Fruit fly (Drosophila melanogaster) whole organism, prepupa: ENCODE measurements around the gene CG3224.

Source experiments
- CG11294 ChIP-seq: fragments of 200-800 bp; sonication (Bioruptor generic); IDR thresholded peaks from 2 replicates; pipeline ENCODE4 v1.3.6; 2022; ENCODE audit warnings: missing biosample characterization, missing genetic modification characterization
- CG11762 ChIP-seq: fragments of 200-800 bp; sonication (Bioruptor generic); optimal IDR thresholded peaks from 3 replicates; lab custom pipeline; 2016; ENCODE audit warnings: missing biosample characterization, missing genetic modification characterization; ENCODE audit not compliant: insufficient read depth
- CG31627 ChIP-seq: fragments of 200-800 bp; sonication (Bioruptor generic); optimal IDR thresholded peaks from 3 replicates; lab custom pipeline; 2016; ENCODE audit warnings: missing biosample characterization, missing genetic modification characterization
- CG6854 ChIP-seq: fragments of 200-800 bp; sonication (Bioruptor generic); optimal IDR thresholded peaks from 2 replicates; lab custom pipeline; 2017; ENCODE audit warnings: missing biosample characterization, mild to moderate bottlenecking, missing genetic modification characterization
- Eip75B ChIP-seq: fragments of 200-800 bp; sonication (Bioruptor generic); optimal IDR thresholded peaks from 3 replicates; lab custom pipeline; 2016; ENCODE audit warnings: missing biosample characterization, missing genetic modification characterization
- Hr38 ChIP-seq: sonication (Bioruptor generic); optimal IDR thresholded peaks from 2 replicates; lab custom pipeline; 2016; ENCODE audit warnings: missing biosample characterization, missing genetic modification characterization
- OdsH ChIP-seq: fragments of 200-800 bp; sonication (Bioruptor generic); optimal IDR thresholded peaks from 3 replicates; lab custom pipeline; 2016; ENCODE audit warnings: missing biosample characterization, missing genetic modification characterization
- fd85E ChIP-seq: fragments of 200-800 bp; sonication (Bioruptor generic); optimal IDR thresholded peaks from 3 replicates; lab custom pipeline; 2016; ENCODE audit warnings: missing biosample characterization, missing genetic modification characterization
- pdm3 ChIP-seq: fragments of 200-800 bp; sonication (Bioruptor generic); optimal IDR thresholded peaks from 3 replicates; lab custom pipeline; 2016; ENCODE audit warnings: missing biosample characterization, missing genetic modification characterization
- ss ChIP-seq, 2 experiments: fragments of 200-800 bp; sonication (Bioruptor generic); optimal IDR thresholded peaks; 2 replicates in 1 of 2; 3 replicates in 1 of 2; lab custom pipeline; 2017 to 2018; ENCODE audit warnings: mild to moderate bottlenecking in 2 of 2, missing biosample characterization in 2 of 2, missing genetic modification characterization in 2 of 2, moderate library complexity in 1 of 2
- vri ChIP-seq: fragments of 200-800 bp; sonication (Bioruptor generic); optimal IDR thresholded peaks from 3 replicates; lab custom pipeline; 2016; ENCODE audit warnings: missing biosample characterization, mild to moderate bottlenecking, missing genetic modification characterization

dm6 chrX:6611831-6612230, 49.4 kb downstream of the CG3224 start:
- TF ChIP-seq CG11294 (GFP tag; lab: Robert Waterston, UW): no peak
- TF ChIP-seq CG6854 (GFP tag; lab: Kevin White, UChicago): no peak
- no peak for TF ChIP-seq Hr38
- no peak for TF ChIP-seq fd85E
- TF ChIP-seq CG31627 (GFP tag; lab: Kevin White, UChicago): no peak
- TF ChIP-seq OdsH (GFP tag; lab: Kevin White, UChicago): no peak
- no peak for TF ChIP-seq CG11762
- no peak for TF ChIP-seq Eip75B (GFP tag; lab: Kevin White, UChicago)
- no peak for TF ChIP-seq ss (GFP tag; optimal IDR thresholded peaks at IDR 0.05; lab: Kevin White, UChicago)
- no peak for TF ChIP-seq vri (GFP tag; lab: Kevin White, UChicago)
- no peak for TF ChIP-seq pdm3 (GFP tag; lab: Kevin White, UChicago)
